Worm (Caenorhabditis elegans) whole organism, early embryonic: ENCODE data around the gene E02A10.3.

Source experiments
- ama-1 ChIP-seq: fragments of 150-350 bp; optimal IDR thresholded peaks from 2 replicates; lab custom pipeline; 2014
- ceh-36 ChIP-seq: sonication (generic microtip); optimal IDR thresholded peaks from 2 replicates; lab custom pipeline; 2016; ENCODE audit warnings: missing genetic modification characterization, inconsistent platforms, missing compliant biosample characterization
- flt-1 ChIP-seq: fragments of 200-800 bp; sonication (Bioruptor generic); IDR thresholded peaks from 2 replicates; pipeline ENCODE4 v1.3.6; 2022; ENCODE audit warnings: missing genetic modification characterization, missing compliant biosample characterization
- sea-1 ChIP-seq: fragments of 200-800 bp; sonication (Bioruptor generic); conservative IDR thresholded peaks from 2 replicates; pipeline ENCODE4 v1.3.6; 2022; ENCODE audit warnings: missing genetic modification characterization, missing compliant biosample characterization

ce11 chrV:12553286-12553725 is 26.1 kb upstream of the E02A10.3 start:
- no peak for TF ChIP-seq ceh-36 (tag; lab: Kevin White, UChicago)
- no peak for TF ChIP-seq sea-1 (GFP tag; lab: Robert Waterston, UW)
- no peak for TF ChIP-seq flt-1
- no peak for TF ChIP-seq ama-1
